Worm (Caenorhabditis elegans) whole organism, L1 larva: ENCODE results near the gene paml-1.

Experiments
- ceh-82 ChIP-seq, 3 experiments: fragments of 150-350 bp in 1 of 3; sonication (generic microtip) in 2 of 3; optimal IDR thresholded peaks; 2 replicates each; lab custom pipeline; 2014 to 2017; ENCODE audit warnings: missing biosample characterization in 3 of 3, missing genetic modification characterization in 3 of 3
- lin-39 ChIP-seq: fragments of 150-350 bp; optimal IDR thresholded peaks from 2 replicates; lab custom pipeline; 2014; ENCODE audit warnings: missing biosample characterization, missing genetic modification reagents, missing genetic modification characterization
- nhr-12 ChIP-seq: sonication (generic microtip); optimal IDR thresholded peaks from 2 replicates; lab custom pipeline; 2017; ENCODE audit warnings: missing biosample characterization, missing genetic modification characterization
- nhr-28 ChIP-seq: fragments of 150-350 bp; optimal IDR thresholded peaks from 2 replicates; lab custom pipeline; 2014; ENCODE audit warnings: missing biosample characterization, missing genetic modification characterization
- nhr-77 ChIP-seq: fragments of 150-350 bp; optimal IDR thresholded peaks from 2 replicates; lab custom pipeline; 2014; ENCODE audit warnings: missing biosample characterization, missing genetic modification characterization
- rnt-1 ChIP-seq: sonication (generic microtip); optimal IDR thresholded peaks from 2 replicates; lab custom pipeline; 2016; ENCODE audit warnings: mild to moderate bottlenecking, missing genetic modification characterization, moderate library complexity, missing compliant biosample characterization

- TF ChIP-seq nhr-12 (tag; lab: Kevin White, UChicago) (no peak), lin-39 (tag; lab: Kevin White, UChicago) (no peak), ceh-82 (tag; optimal IDR thresholded peaks at IDR 0.05; lab: Kevin White, UChicago) (no peak), rnt-1 (tag; lab: Kevin White, UChicago) (no peak), nhr-77 (tag; lab: Kevin White, UChicago) (no peak), nhr-28 (tag; lab: Kevin White, UChicago) (no peak)
Measured at ce11 chrIII:10251114-10251513, 17.2 kb upstream of the paml-1 start.
